Worm (Caenorhabditis elegans) whole organism, mixed stage, embryonic: ENCODE results near the gene F36H5.13.

Source experiments
- cnd-1 ChIP-seq: fragments of 200-800 bp; sonication (Bioruptor generic); optimal IDR thresholded peaks from 2 replicates; lab custom pipeline; 2018; ENCODE audit warnings: mild to moderate bottlenecking, missing genetic modification characterization, missing compliant biosample characterization
- elt-3 ChIP-seq: fragments of 150-350 bp; optimal IDR thresholded peaks from 2 replicates; lab custom pipeline; 2014; ENCODE audit warnings: missing biosample characterization, missing genetic modification characterization
- flh-1 ChIP-seq: fragments of 200-800 bp; sonication (Bioruptor generic); optimal IDR thresholded peaks from 2 replicates; lab custom pipeline; 2018; ENCODE audit warnings: mild to moderate bottlenecking, missing genetic modification characterization, moderate library complexity, missing compliant biosample characterization
- hlh-1 ChIP-seq: fragments of 150-350 bp; optimal IDR thresholded peaks from 2 replicates; lab custom pipeline; 2014; ENCODE audit warnings: missing biosample characterization, missing genetic modification reagents, missing genetic modification characterization
- lin-13 ChIP-seq: fragments of 150-350 bp; optimal IDR thresholded peaks from 2 replicates; lab custom pipeline; 2014; ENCODE audit warnings: missing biosample characterization, missing genetic modification characterization
- lsy-2 ChIP-seq: fragments of 150-350 bp; optimal IDR thresholded peaks from 2 replicates; lab custom pipeline; 2014; ENCODE audit warnings: missing biosample characterization, missing genetic modification characterization
- nhr-28 ChIP-seq: fragments of 150-350 bp; optimal IDR thresholded peaks from 2 replicates; lab custom pipeline; 2014; ENCODE audit warnings: missing biosample characterization, missing genetic modification characterization
- snpc-4 ChIP-seq: fragments of 150-350 bp; optimal IDR thresholded peaks from 2 replicates; lab custom pipeline; 2014; ENCODE audit warnings: missing biosample characterization, missing genetic modification characterization
- unc-39 ChIP-seq: fragments of 150-350 bp; optimal IDR thresholded peaks from 2 replicates; lab custom pipeline; 2014; ENCODE audit warnings: missing biosample characterization, missing genetic modification characterization
- unc-62 ChIP-seq: fragments of 150-350 bp; optimal IDR thresholded peaks from 2 replicates; lab custom pipeline; 2014; ENCODE audit warnings: missing biosample characterization, missing genetic modification reagents, missing genetic modification characterization

- TF ChIP-seq flh-1 (GFP tag; lab: Kevin White, UChicago) (no peak), snpc-4 (no peak), unc-39 (no peak), unc-62 (GFP tag; lab: Kevin White, UChicago) (no peak), nhr-28 (tag; lab: Kevin White, UChicago) (no peak), lin-13 (tag; lab: Kevin White, UChicago) (no peak), cnd-1 (tag; lab: Kevin White, UChicago) (no peak), hlh-1 (tag; lab: Kevin White, UChicago) (no peak), lsy-2 (no peak), elt-3 (no peak)
These were observed 37.4 kb downstream of the F36H5.13 start, which contains the start of gene btb-7 for ce11 chrII:1712938-1713337.
